Worm (Caenorhabditis elegans) whole organism, L3 larva: Measurements from ENCODE around the gene T24C2.3.

Experiments
- R02D3.7 ChIP-seq: fragments of 150-350 bp; optimal IDR thresholded peaks from 2 replicates; lab custom pipeline; 2014; ENCODE audit warnings: missing biosample characterization, missing genetic modification characterization
- aly-2 ChIP-seq: fragments of 150-350 bp; optimal IDR thresholded peaks from 2 replicates; lab custom pipeline; 2014; ENCODE audit warnings: missing biosample characterization, missing genetic modification characterization
- ama-1 ChIP-seq: fragments of 150-350 bp; optimal IDR thresholded peaks from 2 replicates; lab custom pipeline; 2018
- ceh-16 ChIP-seq: sonication (generic microtip); optimal IDR thresholded peaks from 2 replicates; lab custom pipeline; 2017; ENCODE audit warnings: missing biosample characterization, missing genetic modification characterization
- ceh-28 ChIP-seq: fragments of 150-350 bp; optimal IDR thresholded peaks from 2 replicates; lab custom pipeline; 2014; ENCODE audit warnings: missing biosample characterization, missing genetic modification reagents, missing genetic modification characterization
- ceh-82 ChIP-seq: fragments of 150-350 bp; optimal IDR thresholded peaks from 2 replicates; lab custom pipeline; 2014; ENCODE audit warnings: missing biosample characterization, missing genetic modification characterization
- ceh-9 ChIP-seq: sonication (generic microtip); optimal IDR thresholded peaks from 2 replicates; lab custom pipeline; 2018; ENCODE audit warnings: missing biosample characterization, missing genetic modification characterization
- daf-12 ChIP-seq: fragments of 150-350 bp; optimal IDR thresholded peaks from 2 replicates; lab custom pipeline; 2014; ENCODE audit warnings: missing biosample characterization, missing genetic modification reagents, missing genetic modification characterization
- egl-5 ChIP-seq: fragments of 150-350 bp; optimal IDR thresholded peaks from 2 replicates; lab custom pipeline; 2017; ENCODE audit warnings: missing biosample characterization, missing genetic modification reagents, missing genetic modification characterization, inconsistent platforms
- elt-1 ChIP-seq: fragments of 150-350 bp; optimal IDR thresholded peaks from 2 replicates; lab custom pipeline; 2014; ENCODE audit warnings: missing biosample characterization, missing genetic modification characterization
- elt-2 ChIP-seq: sonication (generic microtip); optimal IDR thresholded peaks from 2 replicates; lab custom pipeline; 2016; ENCODE audit warnings: missing genetic modification reagents, mild to moderate bottlenecking, missing genetic modification characterization, missing compliant biosample characterization
- elt-3 ChIP-seq, 3 experiments: fragments of 150-350 bp in 1 of 3; sonication (generic microtip) in 2 of 3; optimal IDR thresholded peaks; 2 replicates in 2 of 3; 4 replicates in 1 of 3; lab custom pipeline; 2014 to 2017; ENCODE audit warnings: missing biosample characterization in 3 of 3, missing genetic modification characterization in 3 of 3
- eor-1 ChIP-seq, 2 experiments: fragments of 150-350 bp; optimal IDR thresholded peaks; 2 replicates each; lab custom pipeline; 2014 to 2018; ENCODE audit warnings: missing biosample characterization in 2 of 2, missing genetic modification characterization in 2 of 2
- fkh-10 ChIP-seq: sonication (generic microtip); optimal IDR thresholded peaks from 2 replicates; lab custom pipeline; 2017; ENCODE audit warnings: missing biosample characterization, missing genetic modification reagents, missing genetic modification characterization
- fkh-2 ChIP-seq: fragments of 150-350 bp; optimal IDR thresholded peaks from 2 replicates; lab custom pipeline; 2014; ENCODE audit warnings: missing biosample characterization, missing genetic modification reagents, missing genetic modification characterization
- fos-1 ChIP-seq: fragments of 150-350 bp; optimal IDR thresholded peaks from 2 replicates; lab custom pipeline; 2014; ENCODE audit warnings: missing biosample characterization, missing genetic modification characterization
- hmg-11 ChIP-seq: sonication (generic microtip); optimal IDR thresholded peaks from 2 replicates; lab custom pipeline; 2016; ENCODE audit warnings: missing genetic modification characterization, missing compliant biosample characterization
- jun-1 ChIP-seq: fragments of 150-350 bp; optimal IDR thresholded peaks from 2 replicates; lab custom pipeline; 2014; ENCODE audit warnings: missing biosample characterization, missing genetic modification reagents, missing genetic modification characterization
- lin-15B ChIP-seq: fragments of 150-350 bp; optimal IDR thresholded peaks from 2 replicates; lab custom pipeline; 2014; ENCODE audit warnings: missing biosample characterization, missing genetic modification characterization
- lin-39 ChIP-seq: fragments of 150-350 bp; optimal IDR thresholded peaks from 2 replicates; lab custom pipeline; 2018; ENCODE audit warnings: missing biosample characterization, missing genetic modification reagents, missing genetic modification characterization
- lsy-12 ChIP-seq: sonication (generic microtip); optimal IDR thresholded peaks from 2 replicates; lab custom pipeline; 2016; ENCODE audit warnings: mild to moderate bottlenecking, missing genetic modification characterization, missing compliant biosample characterization
- mdl-1 ChIP-seq: fragments of 150-350 bp; optimal IDR thresholded peaks from 2 replicates; lab custom pipeline; 2014; ENCODE audit warnings: missing biosample characterization, missing genetic modification characterization
- mml-1 ChIP-seq: fragments of 150-350 bp; sonication (generic microtip); optimal IDR thresholded peaks from 3 replicates; lab custom pipeline; 2014; ENCODE audit warnings: missing biosample characterization, missing genetic modification characterization
- nfya-1 ChIP-seq: sonication (generic microtip); optimal IDR thresholded peaks from 2 replicates; lab custom pipeline; 2017; ENCODE audit warnings: missing genetic modification characterization, mild to moderate bottlenecking, missing compliant biosample characterization, antibody characterized with exemption, moderate library complexity; ENCODE audit not compliant: insufficient read depth
- nhr-11 ChIP-seq: fragments of 150-350 bp; optimal IDR thresholded peaks from 2 replicates; lab custom pipeline; 2014; ENCODE audit warnings: missing biosample characterization, missing genetic modification characterization
- nhr-12 ChIP-seq: fragments of 150-350 bp; optimal IDR thresholded peaks from 2 replicates; lab custom pipeline; 2014; ENCODE audit warnings: missing biosample characterization, missing genetic modification characterization
- nhr-23 ChIP-seq: fragments of 150-350 bp; optimal IDR thresholded peaks from 2 replicates; lab custom pipeline; 2014; ENCODE audit warnings: missing biosample characterization, missing genetic modification reagents, missing genetic modification characterization
- nhr-237 ChIP-seq: fragments of 150-350 bp; optimal IDR thresholded peaks from 2 replicates; lab custom pipeline; 2014; ENCODE audit warnings: missing biosample characterization, missing genetic modification characterization
- nhr-25 ChIP-seq: sonication (generic microtip); optimal IDR thresholded peaks from 2 replicates; lab custom pipeline; 2017; ENCODE audit warnings: missing biosample characterization, missing genetic modification characterization
- nhr-28 ChIP-seq: fragments of 150-350 bp; optimal IDR thresholded peaks from 2 replicates; lab custom pipeline; 2014; ENCODE audit warnings: missing biosample characterization, missing genetic modification characterization
- nhr-43 ChIP-seq: sonication (generic microtip); optimal IDR thresholded peaks from 2 replicates; lab custom pipeline; 2016; ENCODE audit warnings: mild to moderate bottlenecking, missing genetic modification characterization, missing compliant biosample characterization; ENCODE audit not compliant: poor library complexity, severe bottlenecking
- nhr-67 ChIP-seq: fragments of 150-350 bp; optimal IDR thresholded peaks from 2 replicates; lab custom pipeline; 2014; ENCODE audit warnings: missing biosample characterization, missing genetic modification characterization
- nhr-76 ChIP-seq: fragments of 150-350 bp; sonication (generic microtip); optimal IDR thresholded peaks from 5 replicates; lab custom pipeline; 2014; ENCODE audit warnings: missing biosample characterization, missing genetic modification characterization
- nhr-77 ChIP-seq: fragments of 150-350 bp; optimal IDR thresholded peaks from 2 replicates; lab custom pipeline; 2014; ENCODE audit warnings: missing biosample characterization, missing genetic modification characterization
- pha-4 ChIP-seq: fragments of 150-350 bp; optimal IDR thresholded peaks from 2 replicates; lab custom pipeline; 2014; ENCODE audit warnings: missing biosample characterization, missing genetic modification reagents, missing genetic modification characterization
- pqm-1 ChIP-seq: fragments of 150-350 bp; optimal IDR thresholded peaks from 2 replicates; lab custom pipeline; 2017; ENCODE audit warnings: missing biosample characterization, missing genetic modification characterization, inconsistent platforms
- sea-2 ChIP-seq: fragments of 150-350 bp; sonication (generic microtip); optimal IDR thresholded peaks from 4 replicates; lab custom pipeline; 2014; ENCODE audit warnings: missing biosample characterization, missing genetic modification reagents, missing genetic modification characterization
- skn-1 ChIP-seq: fragments of 150-350 bp; optimal IDR thresholded peaks from 2 replicates; lab custom pipeline; 2014; ENCODE audit warnings: missing biosample characterization, missing genetic modification characterization
- snpc-4 ChIP-seq: fragments of 150-350 bp; optimal IDR thresholded peaks from 2 replicates; lab custom pipeline; 2014; ENCODE audit warnings: missing biosample characterization, missing genetic modification characterization
- tbx-2 ChIP-seq: sonication (generic microtip); optimal IDR thresholded peaks from 2 replicates; lab custom pipeline; 2016; ENCODE audit warnings: mild to moderate bottlenecking, missing genetic modification characterization, missing compliant biosample characterization
- unc-39 ChIP-seq: sonication (generic microtip); optimal IDR thresholded peaks from 4 replicates; lab custom pipeline; 2017; ENCODE audit warnings: missing biosample characterization, missing genetic modification characterization
- unc-62 ChIP-seq: fragments of 150-350 bp; sonication (generic microtip); optimal IDR thresholded peaks from 4 replicates; lab custom pipeline; 2014; ENCODE audit warnings: missing biosample characterization, missing genetic modification reagents, missing genetic modification characterization
- zag-1 ChIP-seq: fragments of 150-350 bp; optimal IDR thresholded peaks from 2 replicates; lab custom pipeline; 2014; ENCODE audit warnings: missing biosample characterization, missing genetic modification characterization
- ztf-11 ChIP-seq: fragments of 150-350 bp; optimal IDR thresholded peaks from 2 replicates; lab custom pipeline; 2014; ENCODE audit warnings: missing biosample characterization, missing genetic modification characterization
- ztf-4 ChIP-seq: fragments of 150-350 bp; optimal IDR thresholded peaks from 2 replicates; lab custom pipeline; 2014; ENCODE audit warnings: missing biosample characterization, missing genetic modification characterization

The T24C2.3 gene

ce11 chrX:14503800-14504550 lies 39.3 kb upstream of the T24C2.3 start, which contains the start of gene M163.1:
Gene M163.1, minus strand, starts transcription at chrX:14503824.
- no peak for TF ChIP-seq nhr-28
- TF ChIP-seq sea-2: no peak
- TF ChIP-seq lin-39: peak; percentile 16
- no peak for TF ChIP-seq fkh-2 (tag; lab: Kevin White, UChicago)
- TF ChIP-seq unc-62 (GFP tag; lab: Kevin White, UChicago): no peak
- TF ChIP-seq nhr-25: peak; percentile 55
- no peak for TF ChIP-seq fos-1 (tag; lab: Kevin White, UChicago)
- TF ChIP-seq ama-1 (lab: Kevin White, UChicago): no peak
- no peak for TF ChIP-seq ceh-16 (tag; lab: Kevin White, UChicago)
- no peak for TF ChIP-seq zag-1 (tag; lab: Kevin White, UChicago)
- no peak for TF ChIP-seq egl-5 (tag; lab: Kevin White, UChicago)
- TF ChIP-seq elt-2: peak; percentile 45
- no peak for TF ChIP-seq lin-15B (tag; lab: Kevin White, UChicago)
- TF ChIP-seq nhr-43: no peak
- TF ChIP-seq nhr-76 (tag; lab: Kevin White, UChicago): no peak
- TF ChIP-seq eor-1 (tag; optimal IDR thresholded peaks at IDR 0.05; lab: Kevin White, UChicago): no peak
- TF ChIP-seq hmg-11 (tag; lab: Kevin White, UChicago): no peak
- no peak for TF ChIP-seq daf-12 (tag; lab: Kevin White, UChicago)
- peak; percentile 0 for TF ChIP-seq nfya-1 (tag; lab: Kevin White, UChicago)
- no peak for TF ChIP-seq ceh-9 (tag; lab: Kevin White, UChicago)
- no peak for TF ChIP-seq unc-39 (tag; lab: Kevin White, UChicago)
- no peak for TF ChIP-seq ceh-82 (tag; lab: Kevin White, UChicago)
- no peak for TF ChIP-seq nhr-77
- no peak for TF ChIP-seq ztf-4 (tag; lab: Kevin White, UChicago)
- no peak for TF ChIP-seq mml-1 (tag; lab: Kevin White, UChicago)
- TF ChIP-seq ztf-11 (tag; lab: Kevin White, UChicago): no peak
- TF ChIP-seq nhr-12 (tag; lab: Kevin White, UChicago): no peak
- TF ChIP-seq nhr-23 (tag; lab: Kevin White, UChicago): no peak
- TF ChIP-seq elt-3 (tag; optimal IDR thresholded peaks at IDR 0.05; lab: Kevin White, UChicago): no peak
- TF ChIP-seq tbx-2 (tag; lab: Kevin White, UChicago): no peak
- no peak for TF ChIP-seq nhr-11 (tag; lab: Kevin White, UChicago)
- TF ChIP-seq nhr-67 (tag; lab: Kevin White, UChicago): no peak
- no peak for TF ChIP-seq pha-4 (tag; lab: Kevin White, UChicago)
- TF ChIP-seq snpc-4 (tag; lab: Kevin White, UChicago): no peak
- TF ChIP-seq aly-2 (tag; lab: Kevin White, UChicago): no peak
- TF ChIP-seq elt-1 (tag; lab: Kevin White, UChicago): no peak
- no peak for TF ChIP-seq lsy-12 (tag; lab: Kevin White, UChicago)
- no peak for TF ChIP-seq fkh-10 (GFP tag; lab: Kevin White, UChicago)
- TF ChIP-seq skn-1 (tag; lab: Kevin White, UChicago): no peak
- TF ChIP-seq R02D3.7 (tag; lab: Kevin White, UChicago): no peak
- TF ChIP-seq pqm-1 (tag; lab: Kevin White, UChicago): peak; percentile 13
- TF ChIP-seq mdl-1 (tag; lab: Kevin White, UChicago): peak; percentile 21
- no peak for TF ChIP-seq nhr-237 (tag; lab: Kevin White, UChicago)

- TF ChIP-seq jun-1 (peak; percentile 34), pha-4 (tag; lab: Kevin White, UChicago) (no peak), unc-62 (GFP tag; lab: Kevin White, UChicago) (no peak), nhr-25 (no peak), tbx-2 (tag; lab: Kevin White, UChicago) (no peak), unc-39 (tag; lab: Kevin White, UChicago) (no peak), ztf-4 (tag; lab: Kevin White, UChicago) (no peak), pqm-1 (tag; lab: Kevin White, UChicago) (peak; percentile 40), ceh-28 (tag; lab: Kevin White, UChicago) (no peak), nhr-28 (no peak), nhr-76 (tag; lab: Kevin White, UChicago) (no peak), fkh-2 (tag; lab: Kevin White, UChicago) (no peak), ceh-16 (tag; lab: Kevin White, UChicago) (no peak), sea-2 (no peak), egl-5 (tag; lab: Kevin White, UChicago) (no peak), nhr-43 (no peak), elt-2 (peak; percentile 87)
- TF ChIP-seq, all 47 proteins: peak for 3
Measured at ce11 chrX:14504551-14504902, 38.8 kb upstream of the T24C2.3 start.
